Fruit fly (Drosophila melanogaster) whole organism, embryonic: ENCODE results near the gene CG14154.

Experiments used
- B-H2 ChIP-seq: fragments of 200-800 bp; sonication (Bioruptor generic); optimal IDR thresholded peaks from 2 replicates; lab custom pipeline; 2018; ENCODE audit warnings: missing biosample characterization, mild to moderate bottlenecking, missing genetic modification characterization
- Bgb ChIP-seq: fragments of 200-800 bp; sonication (Bioruptor generic); IDR thresholded peaks from 2 replicates; pipeline ENCODE4 v1.3.6; 2022; ENCODE audit warnings: missing biosample characterization, missing genetic modification characterization; ENCODE audit not compliant: partially characterized antibody
- CG10431 ChIP-seq: fragments of 200-800 bp; sonication (Bioruptor generic); optimal IDR thresholded peaks from 3 replicates; lab custom pipeline; 2018; ENCODE audit warnings: missing biosample characterization, mild to moderate bottlenecking, missing genetic modification characterization
- CG10462 ChIP-seq: fragments of 200-800 bp; sonication (Bioruptor generic); optimal IDR thresholded peaks from 2 replicates; lab custom pipeline; 2016; ENCODE audit warnings: missing biosample characterization, missing genetic modification characterization
- CG11696 ChIP-seq: fragments of 200-800 bp; sonication (Bioruptor generic); IDR thresholded peaks from 2 replicates; pipeline ENCODE4 v1.3.6; 2022; ENCODE audit warnings: missing biosample characterization, missing genetic modification characterization
- CG12071 ChIP-seq: fragments of 200-800 bp; sonication (Bioruptor generic); optimal IDR thresholded peaks from 3 replicates; lab custom pipeline; 2018; ENCODE audit warnings: missing biosample characterization, mild to moderate bottlenecking, missing genetic modification characterization
- CG12744 ChIP-seq: fragments of 200-800 bp; sonication (Bioruptor generic); optimal IDR thresholded peaks from 2 replicates; lab custom pipeline; 2016; ENCODE audit warnings: missing biosample characterization, missing genetic modification characterization
- CG13424 ChIP-seq: fragments of 200-800 bp; sonication (Bioruptor generic); optimal IDR thresholded peaks from 2 replicates; lab custom pipeline; 2019; ENCODE audit warnings: missing biosample characterization, mild to moderate bottlenecking, missing genetic modification characterization, moderate library complexity
- CG13775 ChIP-seq: fragments of 200-800 bp; sonication (Bioruptor generic); optimal IDR thresholded peaks from 3 replicates; lab custom pipeline; 2017; ENCODE audit warnings: missing biosample characterization, mild to moderate bottlenecking, missing genetic modification characterization
- CG14050 ChIP-seq: fragments of 200-800 bp; sonication (Bioruptor generic); IDR thresholded peaks from 3 replicates; pipeline ENCODE4 v1.3.6; 2022; ENCODE audit warnings: missing biosample characterization, missing genetic modification characterization
- CG14441 ChIP-seq: fragments of 200-800 bp; sonication (Bioruptor generic); IDR thresholded peaks from 2 replicates; pipeline ENCODE4 v1.3.6; 2022; ENCODE audit warnings: missing biosample characterization, missing genetic modification characterization
- CG16863 ChIP-seq: fragments of 200-800 bp; sonication (Bioruptor generic); optimal IDR thresholded peaks from 3 replicates; lab custom pipeline; 2016; ENCODE audit warnings: missing biosample characterization, missing genetic modification characterization
- CG2129 ChIP-seq: fragments of 200-800 bp; sonication (Bioruptor generic); IDR thresholded peaks from 2 replicates; pipeline ENCODE4 v1.3.6; 2022; ENCODE audit warnings: missing biosample characterization, missing genetic modification characterization; ENCODE audit not compliant: partially characterized antibody
- CG2875 ChIP-seq: fragments of 200-800 bp; sonication (Bioruptor generic); optimal IDR thresholded peaks from 2 replicates; lab custom pipeline; 2017; ENCODE audit warnings: missing biosample characterization, mild to moderate bottlenecking, missing genetic modification characterization, missing genetic modification reagents
- CG30431 ChIP-seq: fragments of 200-800 bp; sonication (Bioruptor generic); optimal IDR thresholded peaks from 2 replicates; lab custom pipeline; 2017; ENCODE audit warnings: missing biosample characterization, missing genetic modification characterization
- CG31224 ChIP-seq: fragments of 200-800 bp; sonication (Bioruptor generic); IDR thresholded peaks from 2 replicates; pipeline ENCODE4 v1.3.6; 2022; ENCODE audit warnings: missing biosample characterization, missing genetic modification characterization
- CG31388 ChIP-seq: fragments of 200-800 bp; sonication (Bioruptor generic); optimal IDR thresholded peaks from 2 replicates; lab custom pipeline; 2016; ENCODE audit warnings: missing biosample characterization, missing genetic modification characterization
- CG32767 ChIP-seq: fragments of 200-800 bp; sonication (Bioruptor generic); IDR thresholded peaks from 2 replicates; pipeline ENCODE4 v1.3.6; 2022; ENCODE audit warnings: missing biosample characterization, missing genetic modification characterization
- CG6175 ChIP-seq: fragments of 200-800 bp; sonication (Bioruptor generic); IDR thresholded peaks from 3 replicates; pipeline ENCODE4 v1.3.6; 2022; ENCODE audit warnings: missing biosample characterization, missing genetic modification characterization
- CG7271 ChIP-seq: fragments of 200-800 bp; sonication (Bioruptor generic); optimal IDR thresholded peaks from 2 replicates; lab custom pipeline; 2018; ENCODE audit warnings: missing biosample characterization, mild to moderate bottlenecking, missing genetic modification characterization, moderate library complexity
- CG7556 ChIP-seq: fragments of 200-800 bp; sonication (Bioruptor generic); optimal IDR thresholded peaks from 2 replicates; lab custom pipeline; 2017; ENCODE audit warnings: missing biosample characterization, mild to moderate bottlenecking, missing genetic modification characterization
- CG8089 ChIP-seq: fragments of 200-800 bp; sonication (Bioruptor generic); optimal IDR thresholded peaks from 3 replicates; lab custom pipeline; 2016; ENCODE audit warnings: missing biosample characterization, missing genetic modification characterization
- D ChIP-seq, 2 experiments: fragments of 200-800 bp in 1 of 2; fragments of >200 bp in 1 of 2; sonication (Bioruptor generic) in 1 of 2; optimal IDR thresholded peaks; 2 replicates in 1 of 2; 3 replicates in 1 of 2; lab custom pipeline; 2017; ENCODE audit warnings: mild to moderate bottlenecking in 1 of 2, missing biosample characterization in 1 of 2, missing genetic modification characterization in 1 of 2, missing genetic modification reagents in 1 of 2
- Dip2 ChIP-seq: fragments of 200-800 bp; sonication (Bioruptor generic); IDR thresholded peaks from 2 replicates; pipeline ENCODE4 v1.3.6; 2022; ENCODE audit warnings: missing biosample characterization, missing genetic modification characterization
- Doc2 ChIP-seq: fragments of 200-800 bp; sonication (Bioruptor generic); IDR thresholded peaks from 2 replicates; pipeline ENCODE4 v1.3.6; 2022; ENCODE audit warnings: missing biosample characterization, missing genetic modification characterization
- Gsc ChIP-seq: fragments of 200-800 bp; sonication (Bioruptor generic); IDR thresholded peaks from 2 replicates; pipeline ENCODE4 v1.3.6; 2022; ENCODE audit warnings: missing biosample characterization, missing genetic modification characterization
- Gug ChIP-seq: fragments of 200-800 bp; sonication (Bioruptor generic); IDR thresholded peaks from 4 replicates; pipeline ENCODE4 v1.3.6; 2022; ENCODE audit warnings: missing biosample characterization, missing genetic modification characterization
- H2.0 ChIP-seq: fragments of 200-800 bp; sonication (Bioruptor generic); IDR thresholded peaks from 2 replicates; pipeline ENCODE4 v1.3.6; 2022; ENCODE audit warnings: missing biosample characterization, missing genetic modification characterization
- HLH3B ChIP-seq: fragments of 200-800 bp; sonication (Bioruptor generic); IDR thresholded peaks from 2 replicates; pipeline ENCODE4 v1.3.6; 2022; ENCODE audit warnings: missing biosample characterization, missing genetic modification characterization
- Hand ChIP-seq: fragments of 200-800 bp; sonication (Bioruptor generic); optimal IDR thresholded peaks from 2 replicates; lab custom pipeline; 2017; ENCODE audit warnings: mild to moderate bottlenecking, missing biosample characterization, missing genetic modification reagents, missing genetic modification characterization
- Lhr ChIP-seq: fragments of 200-800 bp; sonication (Bioruptor generic); optimal IDR thresholded peaks from 3 replicates; lab custom pipeline; 2017; ENCODE audit warnings: mild to moderate bottlenecking, missing biosample characterization, missing genetic modification reagents, missing genetic modification characterization
- Mrtf ChIP-seq: fragments of 200-800 bp; sonication (Bioruptor generic); IDR thresholded peaks from 3 replicates; pipeline ENCODE4 v1.3.6; 2022; ENCODE audit warnings: missing biosample characterization, missing genetic modification characterization
- NFAT ChIP-seq: fragments of 200-800 bp; sonication (Bioruptor generic); IDR thresholded peaks from 2 replicates; pipeline ENCODE4 v1.3.6; 2022; ENCODE audit warnings: missing biosample characterization, missing genetic modification characterization
- Oli ChIP-seq: fragments of 200-800 bp; sonication (Bioruptor generic); optimal IDR thresholded peaks from 2 replicates; lab custom pipeline; 2018; ENCODE audit warnings: missing biosample characterization, mild to moderate bottlenecking, missing genetic modification characterization, moderate library complexity
- Rfx ChIP-seq: fragments of 200-800 bp; sonication (Bioruptor generic); IDR thresholded peaks from 2 replicates; pipeline ENCODE4 v1.3.6; 2022; ENCODE audit warnings: missing biosample characterization, missing genetic modification characterization
- Sin3A ChIP-seq: fragments of >200 bp; optimal IDR thresholded peaks from 2 replicates; lab custom pipeline; 2018
- dpn ChIP-seq, 2 experiments: fragments of 200-800 bp; sonication (Bioruptor generic); optimal IDR thresholded peaks; 3 replicates each; lab custom pipeline; 2016; ENCODE audit warnings: missing biosample characterization in 2 of 2, missing genetic modification characterization in 2 of 2
- esg ChIP-seq: fragments of 200-800 bp; sonication (Bioruptor generic); conservative IDR thresholded peaks from 2 replicates; pipeline ENCODE4 v1.3.6; 2022; ENCODE audit warnings: missing biosample characterization, missing genetic modification characterization
- exex ChIP-seq: fragments of 200-800 bp; sonication (Bioruptor generic); optimal IDR thresholded peaks from 4 replicates; lab custom pipeline; 2018; ENCODE audit warnings: missing biosample characterization, mild to moderate bottlenecking, missing genetic modification characterization, moderate library complexity
- gt ChIP-seq: fragments of 200-800 bp; sonication (Bioruptor generic); IDR thresholded peaks from 2 replicates; pipeline ENCODE4 v1.3.6; 2022; ENCODE audit warnings: missing biosample characterization, missing genetic modification characterization
- h ChIP-seq: fragments of >200 bp; optimal IDR thresholded peaks from 2 replicates; lab custom pipeline; 2017
- insv ChIP-seq, 2 experiments: fragments of 200-800 bp; sonication (Bioruptor generic); optimal IDR thresholded peaks; 3 replicates each; lab custom pipeline; 2016 to 2018; ENCODE audit warnings: missing biosample characterization in 2 of 2, missing genetic modification characterization in 2 of 2
- jumu ChIP-seq: fragments of 200-800 bp; sonication (Bioruptor generic); optimal IDR thresholded peaks from 3 replicates; lab custom pipeline; 2016; ENCODE audit warnings: missing biosample characterization, missing genetic modification characterization
- klu ChIP-seq: fragments of 200-800 bp; sonication (Bioruptor generic); IDR thresholded peaks from 2 replicates; pipeline ENCODE4 v1.3.6; 2022; ENCODE audit warnings: missing biosample characterization, missing genetic modification characterization
- lola ChIP-seq, 3 experiments: fragments of >200 bp in 2 of 3; fragments of 200-800 bp in 1 of 3; sonication (Bioruptor generic) in 1 of 3; optimal IDR thresholded peaks; 2 replicates each; lab custom pipeline; 2017 to 2019; ENCODE audit warnings: missing biosample characterization in 3 of 3, missing genetic modification characterization in 3 of 3, mild to moderate bottlenecking in 1 of 3, moderate library complexity in 1 of 3
- nerfin-1 ChIP-seq: fragments of 200-800 bp; sonication (Bioruptor generic); optimal IDR thresholded peaks from 3 replicates; lab custom pipeline; 2019; ENCODE audit warnings: missing biosample characterization, mild to moderate bottlenecking, missing genetic modification characterization, moderate library complexity
- prd ChIP-seq, 3 experiments: fragments of >200 bp in 2 of 3; fragments of 200-800 bp in 1 of 3; sonication (Bioruptor generic) in 1 of 3; optimal IDR thresholded peaks in 2 of 3; IDR thresholded peaks in 1 of 3; 2 replicates in 2 of 3; 3 replicates in 1 of 3; pipeline versions ENCODE4 v1.3.6 to Lab custom; 2017 to 2022; ENCODE audit warnings: missing biosample characterization in 1 of 3, missing genetic modification characterization in 1 of 3
- ro ChIP-seq: fragments of 200-800 bp; sonication (Bioruptor generic); IDR thresholded peaks from 2 replicates; pipeline ENCODE4 v1.3.6; 2022; ENCODE audit warnings: missing biosample characterization, missing genetic modification characterization
- slbo ChIP-seq: fragments of 200-800 bp; sonication (Bioruptor generic); IDR thresholded peaks from 2 replicates; pipeline ENCODE4 v1.3.6; 2022; ENCODE audit warnings: missing biosample characterization, missing genetic modification characterization
- so ChIP-seq: fragments of 200-800 bp; sonication (Bioruptor generic); IDR thresholded peaks from 3 replicates; pipeline ENCODE4 v1.3.6; 2022; ENCODE audit warnings: missing biosample characterization, missing genetic modification characterization
- sob ChIP-seq: fragments of 200-800 bp; sonication (Bioruptor generic); IDR thresholded peaks from 2 replicates; pipeline ENCODE4 v1.3.6; 2022; ENCODE audit warnings: missing biosample characterization, missing genetic modification characterization
- zfh2 ChIP-seq: fragments of 200-800 bp; sonication (Bioruptor generic); optimal IDR thresholded peaks from 2 replicates; lab custom pipeline; 2016; ENCODE audit warnings: missing biosample characterization, missing genetic modification characterization

The CG14154 gene

dm6 chr3L:10630885-10631359, 10.8 kb upstream of the CG14154 start, which contains the start of the genes CG42535, CG34001 and hay (continued):
- TF ChIP-seq Hand (GFP tag; lab: Kevin White, UChicago), result no peak
- TF ChIP-seq nerfin-1, result no peak
- peak; percentile 29 for TF ChIP-seq zfh2
- no peak for TF ChIP-seq CG10431 (GFP tag; lab: Kevin White, UChicago)
- TF ChIP-seq CG8089, result no peak
- no peak for TF ChIP-seq Gsc (GFP tag; lab: Robert Waterston, UW)
- no peak for TF ChIP-seq HLH3B (GFP tag; lab: Robert Waterston, UW)
- TF ChIP-seq so (GFP tag; lab: Robert Waterston, UW), result no peak
- TF ChIP-seq CG14441 (GFP tag; lab: Robert Waterston, UW), result no peak
- no peak for TF ChIP-seq CG13775
- no peak for TF ChIP-seq exex (tag; lab: Kevin White, UChicago)
- no peak for TF ChIP-seq Dip2 (GFP tag; lab: Robert Waterston, UW)
- no peak for TF ChIP-seq Gug (GFP tag; lab: Robert Waterston, UW)
- TF ChIP-seq slbo, result no peak
- TF ChIP-seq CG7271 (tag; lab: Kevin White, UChicago), result no peak
- no peak for TF ChIP-seq CG2129
- TF ChIP-seq gt (GFP tag; lab: Robert Waterston, UW), result no peak
- no peak for TF ChIP-seq insv (GFP tag; optimal IDR thresholded peaks at IDR 0.05; lab: Kevin White, UChicago)
- no peak for TF ChIP-seq esg (GFP tag; lab: Robert Waterston, UW)
- no peak for TF ChIP-seq CG31224 (GFP tag; lab: Robert Waterston, UW)
- TF ChIP-seq H2.0 (GFP tag; lab: Robert Waterston, UW), result no peak
- peak; percentile 29 for TF ChIP-seq D (optimal IDR thresholded peaks at IDR 0.05; lab: Kevin White, UChicago)
- no peak for TF ChIP-seq D (GFP tag; optimal IDR thresholded peaks at IDR 0.05; lab: Kevin White, UChicago)
- no peak for TF ChIP-seq klu (GFP tag; lab: Robert Waterston, UW)
- no peak for TF ChIP-seq lola (GFP tag; optimal IDR thresholded peaks at IDR 0.05; lab: Kevin White, UChicago)
- no peak for TF ChIP-seq NFAT
- peak; percentile 98 for TF ChIP-seq Sin3A (lab: Kevin White, UChicago)
- peak; percentile 7 for TF ChIP-seq B-H2 (GFP tag; lab: Kevin White, UChicago)
- TF ChIP-seq Rfx (GFP tag; lab: Robert Waterston, UW), result no peak
- TF ChIP-seq CG30431 (GFP tag; lab: Kevin White, UChicago), result no peak
- no peak for TF ChIP-seq prd (optimal IDR thresholded peaks at IDR 0.05; lab: Kevin White, UChicago)
- no peak for TF ChIP-seq prd (GFP tag; IDR thresholded peaks at IDR 0.05; lab: Robert Waterston, UW)
- no peak for TF ChIP-seq CG2875
- TF ChIP-seq CG13424 (tag; lab: Kevin White, UChicago), result no peak
- TF ChIP-seq CG12744 (GFP tag; lab: Kevin White, UChicago), result no peak
- peak; percentile 8 for TF ChIP-seq jumu
- no peak for TF ChIP-seq sob (GFP tag; lab: Robert Waterston, UW)
- TF ChIP-seq CG12071 (GFP tag; lab: Kevin White, UChicago), result no peak
- TF ChIP-seq ro (GFP tag; lab: Robert Waterston, UW), result no peak
- TF ChIP-seq CG14050 (GFP tag; lab: Robert Waterston, UW), result no peak
- TF ChIP-seq CG7556 (GFP tag; lab: Kevin White, UChicago), result no peak
- no peak for TF ChIP-seq dpn (GFP tag; optimal IDR thresholded peaks at IDR 0.05; lab: Kevin White, UChicago)
- TF ChIP-seq Bgb (GFP tag; lab: Robert Waterston, UW), result no peak
- no peak for TF ChIP-seq Mrtf (GFP tag; lab: Robert Waterston, UW)
- no peak for TF ChIP-seq CG31388 (GFP tag; lab: Kevin White, UChicago)
- no peak for TF ChIP-seq CG10462 (GFP tag; lab: Kevin White, UChicago)
- no peak for TF ChIP-seq CG32767 (GFP tag; lab: Robert Waterston, UW)
- TF ChIP-seq Oli (tag; lab: Kevin White, UChicago), result no peak
- TF ChIP-seq CG6175 (GFP tag; lab: Robert Waterston, UW), result no peak
- no peak for TF ChIP-seq CG16863 (GFP tag; lab: Kevin White, UChicago)
- TF ChIP-seq CG11696, result no peak
- TF ChIP-seq Lhr (GFP tag; lab: Kevin White, UChicago), result peak; percentile 26
- no peak for TF ChIP-seq Doc2 (GFP tag; lab: Robert Waterston, UW)
- TF ChIP-seq h (lab: Kevin White, UChicago), result no peak
